Worm (Caenorhabditis elegans): ENCODE measurements around the gene gsto-1.

DNA sequence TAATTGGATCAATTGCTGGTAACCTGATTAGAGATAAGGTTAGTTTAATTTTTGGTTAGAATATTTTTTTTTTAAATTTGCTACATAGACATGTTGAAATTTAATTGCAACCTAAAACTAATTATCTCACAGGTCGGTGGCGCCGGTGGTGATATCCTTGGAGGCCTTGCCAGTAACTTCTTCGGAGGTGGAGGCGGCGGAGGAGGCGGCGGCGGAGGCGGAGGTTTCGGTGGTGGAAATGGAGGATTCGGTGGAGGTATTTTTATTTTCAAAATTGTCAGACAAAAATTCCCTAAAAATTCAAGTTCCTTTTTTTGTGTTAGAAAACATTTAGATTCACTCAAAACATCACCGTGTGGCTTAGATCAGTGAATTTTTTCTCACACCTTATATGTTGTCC lies 34.4 kb upstream of the gsto-1 start:
- TF ChIP-seq tlp-1 (tag; optimal IDR thresholded peaks at IDR 0.05) = no peak
- no peak for TF ChIP-seq ceh-82 (tag; optimal IDR thresholded peaks at IDR 0.05)
- no peak for TF ChIP-seq egl-27 (tag; optimal IDR thresholded peaks at IDR 0.05)
- no peak for TF ChIP-seq unc-130 (tag; optimal IDR thresholded peaks at IDR 0.05)
- no peak for TF ChIP-seq ama-1 (optimal IDR thresholded peaks at IDR 0.05)
